Worm (Caenorhabditis elegans): ENCODE data around the gene sut-2.

- TF ChIP-seq ztf-23 (GFP tag; IDR thresholded peaks at IDR 0.05) = no peak
- TF ChIP-seq cog-1 (tag; optimal IDR thresholded peaks at IDR 0.05) = no peak
- TF ChIP-seq flt-1 (GFP tag; IDR thresholded peaks at IDR 0.05) = no peak
- TF ChIP-seq klf-2 (GFP tag; conservative IDR thresholded peaks at IDR 0.05) = no peak
- no peak for TF ChIP-seq ref-1 (GFP tag; conservative IDR thresholded peaks at IDR 0.05)
- no peak for TF ChIP-seq tab-1 (GFP tag; IDR thresholded peaks at IDR 0.05)
- TF ChIP-seq ztf-29 (GFP tag; IDR thresholded peaks at IDR 0.05) = no peak
- TF ChIP-seq med-1 (GFP tag; optimal IDR thresholded peaks at IDR 0.05; ENCODE audit: insufficient read depth) = no peak
- TF ChIP-seq T22C8.4 (GFP tag; IDR thresholded peaks at IDR 0.05) = no peak
Measured at ce11 chrV:4546854-4547253, 23.0 kb downstream of the sut-2 start.
